Worm (Caenorhabditis elegans): ENCODE data around the gene F44A6.5.
A peak's percentile ranks its signal among the peaks of the same experiment; 100 is the strongest.

The F44A6.5 gene

ce11 chrX:10203501-10203900 is 15.2 kb downstream of the F44A6.5 start:
- TF ChIP-seq mbf-1 (tag; optimal IDR thresholded peaks at IDR 0.05) (no peak), nhr-11 (tag; optimal IDR thresholded peaks at IDR 0.05) (no peak), egl-27 (tag; optimal IDR thresholded peaks at IDR 0.05) (no peak), ztf-11 (tag; optimal IDR thresholded peaks at IDR 0.05) (no peak), aly-2 (tag; optimal IDR thresholded peaks at IDR 0.05) (no peak), ZK546.5 (tag; optimal IDR thresholded peaks at IDR 0.05) (no peak), zag-1 (tag; optimal IDR thresholded peaks at IDR 0.05) (no peak), ama-1 (optimal IDR thresholded peaks at IDR 0.05) (no peak), nhr-21 (tag; optimal IDR thresholded peaks at IDR 0.05) (no peak), mdl-1 (tag; optimal IDR thresholded peaks at IDR 0.05) (no peak)

DNA sequence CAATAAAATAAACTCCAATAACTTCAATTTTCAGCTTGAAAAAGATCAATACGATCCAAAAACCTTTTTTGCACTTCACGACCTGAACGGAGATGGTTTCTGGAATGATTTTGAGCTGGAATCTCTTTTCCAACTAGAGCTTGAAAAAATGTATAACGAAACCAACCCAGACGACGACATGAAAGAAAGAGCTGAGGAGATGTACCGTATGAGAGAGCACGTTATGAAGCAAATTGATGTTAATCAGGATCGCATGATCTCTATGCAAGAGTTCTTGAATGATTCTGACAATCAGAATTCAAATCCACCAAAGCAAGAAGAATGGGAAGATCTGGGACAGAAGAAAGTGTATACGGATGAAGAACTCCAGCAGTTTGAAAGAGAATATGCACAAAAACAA is 19.5 kb downstream of the F44A6.5 start:
- TF ChIP-seq alr-1 (tag; optimal IDR thresholded peaks at IDR 0.05) = no peak
- TF ChIP-seq ZK546.5 (tag; optimal IDR thresholded peaks at IDR 0.05) = no peak
- TF ChIP-seq mdl-1 (tag; optimal IDR thresholded peaks at IDR 0.05) = no peak
- no peak for TF ChIP-seq nhr-6 (tag; optimal IDR thresholded peaks at IDR 0.05)
- TF ChIP-seq nhr-25 (tag; optimal IDR thresholded peaks at IDR 0.05) = no peak
- no peak for TF ChIP-seq unc-55 (GFP tag; optimal IDR thresholded peaks at IDR 0.05)
- no peak for TF ChIP-seq ceh-16 (tag; optimal IDR thresholded peaks at IDR 0.05)
- TF ChIP-seq egl-27 (tag; optimal IDR thresholded peaks at IDR 0.05) = no peak
- no peak for TF ChIP-seq ama-1 (optimal IDR thresholded peaks at IDR 0.05)
- no peak for TF ChIP-seq lin-13 (GFP tag; optimal IDR thresholded peaks at IDR 0.05)
- no peak for TF ChIP-seq nhr-21 (tag; optimal IDR thresholded peaks at IDR 0.05)
- no peak for TF ChIP-seq dmd-4 (tag; optimal IDR thresholded peaks at IDR 0.05)
- TF ChIP-seq mab-5 (tag; optimal IDR thresholded peaks at IDR 0.05) = no peak
- TF ChIP-seq lin-39 (tag; optimal IDR thresholded peaks at IDR 0.05) = no peak
- no peak for TF ChIP-seq ceh-82 (tag; optimal IDR thresholded peaks at IDR 0.05)
- no peak for TF ChIP-seq nhr-129 (tag; optimal IDR thresholded peaks at IDR 0.05)

DNA sequence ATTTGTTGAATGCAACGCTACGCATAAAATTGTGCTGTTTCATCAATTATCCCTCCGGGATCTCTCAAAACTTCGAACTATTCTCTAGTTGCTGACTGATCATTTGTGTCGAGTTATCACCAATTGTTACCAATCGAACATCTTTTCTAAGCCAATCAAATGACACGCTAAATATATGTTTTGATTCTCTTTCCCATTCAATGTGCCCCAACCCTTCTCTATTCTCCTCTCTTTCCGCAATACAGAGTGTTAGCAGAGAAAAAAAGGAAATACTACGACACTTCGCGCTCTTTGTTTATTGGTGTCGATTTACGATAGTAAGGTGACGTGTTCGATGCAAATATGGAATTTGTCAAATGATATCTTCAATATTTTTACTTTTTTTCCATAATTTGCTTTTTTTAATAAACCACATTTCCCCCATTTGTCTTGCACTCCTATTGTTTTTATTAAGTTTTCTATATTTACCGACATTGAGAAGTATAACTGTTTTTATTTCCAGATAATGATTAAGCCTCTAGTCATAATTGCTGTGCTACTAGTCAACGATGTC is 21.4 kb downstream of the F44A6.5 start, which contains the start of gene nucb-1:
Gene nucb-1, plus strand, starts transcription at position 503 of the 553 bp plus-strand sequence.
- TF ChIP-seq nhr-129 (tag; optimal IDR thresholded peaks at IDR 0.05) = peak; percentile 94
- no peak for TF ChIP-seq ceh-16 (tag; optimal IDR thresholded peaks at IDR 0.05)
- TF ChIP-seq fos-1 (tag; optimal IDR thresholded peaks at IDR 0.05) = peak; percentile 79
- TF ChIP-seq gmeb-1 (tag; optimal IDR thresholded peaks at IDR 0.05) = peak; percentile 73
- TF ChIP-seq C34F6.9 (tag; optimal IDR thresholded peaks at IDR 0.05) = peak; percentile 94
- TF ChIP-seq ztf-11 (tag; optimal IDR thresholded peaks at IDR 0.05) = no peak
- TF ChIP-seq lin-13 (GFP tag; optimal IDR thresholded peaks at IDR 0.05) = peak; percentile 75
- no peak for TF ChIP-seq nhr-11 (tag; optimal IDR thresholded peaks at IDR 0.05)
- no peak for TF ChIP-seq blmp-1 (tag; optimal IDR thresholded peaks at IDR 0.05; ENCODE audit: insufficient read depth)
- TF ChIP-seq sem-4 (tag; optimal IDR thresholded peaks at IDR 0.05) = no peak
- TF ChIP-seq ZK546.5 (tag; optimal IDR thresholded peaks at IDR 0.05) = no peak
- TF ChIP-seq crh-2 (tag; optimal IDR thresholded peaks at IDR 0.05) = peak; percentile 97
- peak; percentile 45 to 87 for TF ChIP-seq lsy-2 (tag; optimal IDR thresholded peaks at IDR 0.05)
- TF ChIP-seq lin-11 (tag; optimal IDR thresholded peaks at IDR 0.05) = no peak
- TF ChIP-seq zag-1 (tag; optimal IDR thresholded peaks at IDR 0.05) = peak; percentile 7
- no peak for TF ChIP-seq nhr-77 (tag; optimal IDR thresholded peaks at IDR 0.05)
- peak; percentile 74 for TF ChIP-seq nhr-21 (tag; optimal IDR thresholded peaks at IDR 0.05)
- peak; percentile 67 for TF ChIP-seq egl-27 (tag; optimal IDR thresholded peaks at IDR 0.05)
- TF ChIP-seq F13H6.1 (tag; optimal IDR thresholded peaks at IDR 0.05) = peak; percentile 55
- TF ChIP-seq mdl-1 (tag; optimal IDR thresholded peaks at IDR 0.05) = peak in 1 of 2 experiments; percentile 14
- no peak for TF ChIP-seq nhr-23 (tag; optimal IDR thresholded peaks at IDR 0.05)
- no peak for TF ChIP-seq elt-3 (tag; optimal IDR thresholded peaks at IDR 0.05)
- no peak for TF ChIP-seq dmd-4 (tag; optimal IDR thresholded peaks at IDR 0.05)
- no peak for TF ChIP-seq elt-1 (tag; optimal IDR thresholded peaks at IDR 0.05)
- TF ChIP-seq ztf-1 (GFP tag; conservative IDR thresholded peaks at IDR 0.05) = no peak
- TF ChIP-seq unc-62 (GFP tag; optimal IDR thresholded peaks at IDR 0.05) = no peak
- TF ChIP-seq mab-5 (tag; optimal IDR thresholded peaks at IDR 0.05) = peak; percentile 42
- no peak for TF ChIP-seq Y55F3AM.14 (GFP tag; optimal IDR thresholded peaks at IDR 0.05)
- TF ChIP-seq nhr-12 (tag; optimal IDR thresholded peaks at IDR 0.05) = no peak
- TF ChIP-seq nhr-25 (tag; optimal IDR thresholded peaks at IDR 0.05) = no peak
- no peak for TF ChIP-seq aly-2 (tag; optimal IDR thresholded peaks at IDR 0.05)
- peak; percentile 94 for TF ChIP-seq unc-55 (GFP tag; optimal IDR thresholded peaks at IDR 0.05)
- no peak for TF ChIP-seq ztf-4 (tag; optimal IDR thresholded peaks at IDR 0.05)
- TF ChIP-seq sma-3 (GFP tag; optimal IDR thresholded peaks at IDR 0.05) = peak; percentile 76
- no peak for TF ChIP-seq ama-1 (optimal IDR thresholded peaks at IDR 0.05)
- no peak for TF ChIP-seq unc-39 (tag; optimal IDR thresholded peaks at IDR 0.05)
- no peak for TF ChIP-seq lin-39 (tag; optimal IDR thresholded peaks at IDR 0.05)
- no peak for TF ChIP-seq mbf-1 (tag; optimal IDR thresholded peaks at IDR 0.05)
- TF ChIP-seq nhr-237 (tag; optimal IDR thresholded peaks at IDR 0.05) = no peak
- no peak for TF ChIP-seq alr-1 (tag; optimal IDR thresholded peaks at IDR 0.05)
- peak; percentile 61 for TF ChIP-seq nhr-6 (tag; optimal IDR thresholded peaks at IDR 0.05)
- no peak for TF ChIP-seq nhr-10 (tag; optimal IDR thresholded peaks at IDR 0.05)
- no peak for TF ChIP-seq skn-1 (tag; optimal IDR thresholded peaks at IDR 0.05)
- peak; percentile 78 for TF ChIP-seq R02D3.7 (tag; optimal IDR thresholded peaks at IDR 0.05)
- peak; percentile 93 for TF ChIP-seq sma-9 (GFP tag; optimal IDR thresholded peaks at IDR 0.05)
- TF ChIP-seq sma-9 (tag; optimal IDR thresholded peaks at IDR 0.05) = no peak
